Fruit fly (Drosophila melanogaster): Measurements from ENCODE around the gene Msp300.

The Msp300 gene

dm6 chr2L:5062799-5063404, 37.8 kb upstream of the Msp300 start (continued):
- TF ChIP-seq CG16779 (GFP tag; IDR thresholded peaks at IDR 0.05) (peak; percentile 50; the same call in 1 of the 2 replicates), so (GFP tag; IDR thresholded peaks at IDR 0.05) (0 out of 3 replicates have a peak, but pooled peaks have one; percentile 17), Ravus (GFP tag; IDR thresholded peaks at IDR 0.05) (no peak), Six4 (GFP tag; optimal IDR thresholded peaks at IDR 0.05) (no peak), chinmo (GFP tag; IDR thresholded peaks at IDR 0.05; ENCODE audit: partially characterized antibody) (0 out of 4 replicates have a peak, but pooled peaks have one; percentile 55), onecut (GFP tag; IDR thresholded peaks at IDR 0.05) (peak; percentile 84), Sox102F (GFP tag; optimal IDR thresholded peaks at IDR 0.05) (no peak), Elba2 (GFP tag; optimal IDR thresholded peaks at IDR 0.05) (no peak), Bgb (GFP tag; IDR thresholded peaks at IDR 0.05; ENCODE audit: partially characterized antibody) (peak; percentile 7; the same call in 1 of the 2 replicates), Rx (GFP tag; IDR thresholded peaks at IDR 0.05) (no peak), Ets97D (GFP tag; optimal IDR thresholded peaks at IDR 0.05) (peak; percentile 19), CG9932 (GFP tag; IDR thresholded peaks at IDR 0.05) (peak; percentile 23; the same call in 1 of the 2 replicates), Dbx (GFP tag; IDR thresholded peaks at IDR 0.05) (no peak), Mes4 (GFP tag; optimal IDR thresholded peaks at IDR 0.05) (no peak), psq (GFP tag; optimal IDR thresholded peaks at IDR 0.05) (no peak), CG14441 (GFP tag; IDR thresholded peaks at IDR 0.05) (no peak), CG3065 (GFP tag; optimal IDR thresholded peaks at IDR 0.05) (no peak), aop (GFP tag; IDR thresholded peaks at IDR 0.05) (no peak), CG6791 (GFP tag; IDR thresholded peaks at IDR 0.05; ENCODE audit: partially characterized antibody) (no peak), cas (GFP tag; IDR thresholded peaks at IDR 0.05) (no peak), CG18476 (GFP tag; optimal IDR thresholded peaks at IDR 0.05) (peak; percentile 44), prd (optimal IDR thresholded peaks at IDR 0.05) (no peak), prd (GFP tag; IDR thresholded peaks at IDR 0.05) (0 out of 3 replicates have a peak, but pooled peaks have one; percentile 36), otp (GFP tag; IDR thresholded peaks at IDR 0.05) (no peak), dmrt99B (tag; optimal IDR thresholded peaks at IDR 0.05) (no peak), CG11723 (GFP tag; optimal IDR thresholded peaks at IDR 0.05) (no peak), tup (GFP tag; optimal IDR thresholded peaks at IDR 0.05) (no peak), Hr78 (GFP tag; optimal IDR thresholded peaks at IDR 0.05) (peak in 1 of 2 experiments; percentile 8), sug (tag; optimal IDR thresholded peaks at IDR 0.05) (no peak), CG13287 (GFP tag; IDR thresholded peaks at IDR 0.05; ENCODE audit: partially characterized antibody) (no peak), CG15514 (GFP tag; optimal IDR thresholded peaks at IDR 0.05) (peak; percentile 66), salm (tag; optimal IDR thresholded peaks at IDR 0.05) (no peak), Pdp1 (GFP tag; optimal IDR thresholded peaks at IDR 0.05) (no peak), CG17829 (tag; optimal IDR thresholded peaks at IDR 0.05) (no peak), ci (GFP tag; IDR thresholded peaks at IDR 0.05) (0 out of 3 replicates have a peak, but pooled peaks have one; percentile 43), CG10209 (GFP tag; optimal IDR thresholded peaks at IDR 0.05) (no peak), CG1603 (tag; optimal IDR thresholded peaks at IDR 0.05) (no peak), Myb (GFP tag; optimal IDR thresholded peaks at IDR 0.05) (no peak), CG32772 (GFP tag; IDR thresholded peaks at IDR 0.05) (no peak), CG34422 (GFP tag; IDR thresholded peaks at IDR 0.05) (no peak), CG10543 (GFP tag; optimal IDR thresholded peaks at IDR 0.05) (peak; percentile 20), scrt (GFP tag; optimal IDR thresholded peaks at IDR 0.05) (peak; percentile 23), TFAM (GFP tag; optimal IDR thresholded peaks at IDR 0.05) (no peak), CG17359 (tag; optimal IDR thresholded peaks at IDR 0.05) (no peak), CG9817 (tag; optimal IDR thresholded peaks at IDR 0.05) (no peak), NK7.1 (GFP tag; optimal IDR thresholded peaks at IDR 0.05) (no peak), sens-2 (GFP tag; IDR thresholded peaks at IDR 0.05) (no peak; the same call in 1 of the 2 replicates), abd-A (tag; optimal IDR thresholded peaks at IDR 0.05) (no peak), Hr39 (optimal IDR thresholded peaks at IDR 0.05) (no peak), CG11247 (GFP tag; IDR thresholded peaks at IDR 0.05) (no peak)

Data from whole organism, embryonic.